Fruit fly (Drosophila melanogaster) whole organism, embryonic: Measurements from ENCODE around the gene CG46303.

ENCODE experiments used
- Antp ChIP-seq: fragments of 200-800 bp; sonication (Bioruptor generic); optimal IDR thresholded peaks from 3 replicates; lab custom pipeline; 2016; ENCODE audit warnings: missing biosample characterization, missing genetic modification characterization
- Asciz ChIP-seq: fragments of 200-800 bp; sonication (Bioruptor generic); optimal IDR thresholded peaks from 2 replicates; lab custom pipeline; 2017; ENCODE audit warnings: missing biosample characterization, mild to moderate bottlenecking, missing genetic modification characterization, missing genetic modification reagents
- Atf6 ChIP-seq: fragments of 200-800 bp; sonication (Bioruptor generic); IDR thresholded peaks from 2 replicates; pipeline ENCODE4 v1.3.6; 2022; ENCODE audit warnings: missing biosample characterization, missing genetic modification characterization
- B-H1 ChIP-seq: fragments of 200-800 bp; sonication (Bioruptor generic); IDR thresholded peaks from 3 replicates; pipeline ENCODE4 v1.3.6; 2022; ENCODE audit warnings: missing biosample characterization, missing genetic modification characterization
- Blimp-1 ChIP-seq: fragments of 200-800 bp; sonication (Bioruptor generic); optimal IDR thresholded peaks from 3 replicates; lab custom pipeline; 2018; ENCODE audit warnings: missing biosample characterization, missing genetic modification characterization, mild to moderate bottlenecking, moderate library complexity, missing genetic modification reagents
- CG10543 ChIP-seq: fragments of 200-800 bp; sonication (Bioruptor generic); optimal IDR thresholded peaks from 3 replicates; lab custom pipeline; 2017; ENCODE audit warnings: missing biosample characterization, mild to moderate bottlenecking, missing genetic modification characterization, moderate library complexity
- CG11695 ChIP-seq: fragments of 200-800 bp; sonication (Bioruptor generic); IDR thresholded peaks from 3 replicates; pipeline ENCODE4 v1.3.6; 2022; ENCODE audit warnings: missing biosample characterization, missing genetic modification characterization
- CG12236 ChIP-seq: fragments of 200-800 bp; sonication (Bioruptor generic); optimal IDR thresholded peaks from 2 replicates; lab custom pipeline; 2016; ENCODE audit warnings: missing biosample characterization, missing genetic modification characterization
- CG12391 ChIP-seq: fragments of 200-800 bp; sonication (Bioruptor generic); optimal IDR thresholded peaks from 3 replicates; lab custom pipeline; 2018; ENCODE audit warnings: missing biosample characterization, mild to moderate bottlenecking, missing genetic modification characterization, moderate library complexity
- CG13123 ChIP-seq: fragments of 200-800 bp; sonication (Bioruptor generic); optimal IDR thresholded peaks from 2 replicates; lab custom pipeline; 2016; ENCODE audit warnings: missing biosample characterization, missing genetic modification characterization
- CG13296 ChIP-seq: fragments of 200-800 bp; sonication (Bioruptor generic); optimal IDR thresholded peaks from 3 replicates; lab custom pipeline; 2018; ENCODE audit warnings: missing biosample characterization, mild to moderate bottlenecking, missing genetic modification characterization
- CG15479 ChIP-seq: fragments of 200-800 bp; sonication (Bioruptor generic); optimal IDR thresholded peaks from 3 replicates; lab custom pipeline; 2019; ENCODE audit warnings: missing biosample characterization, mild to moderate bottlenecking, missing genetic modification characterization, moderate library complexity
- CG18262 ChIP-seq: fragments of 200-800 bp; optimal IDR thresholded peaks from 3 replicates; lab custom pipeline; 2019; ENCODE audit warnings: missing biosample characterization, mild to moderate bottlenecking, missing genetic modification characterization, moderate library complexity
- CG2202 ChIP-seq: fragments of 200-800 bp; sonication (Bioruptor generic); optimal IDR thresholded peaks from 2 replicates; lab custom pipeline; 2018; ENCODE audit warnings: missing biosample characterization, mild to moderate bottlenecking, missing genetic modification characterization
- CG2875 ChIP-seq: fragments of 200-800 bp; sonication (Bioruptor generic); optimal IDR thresholded peaks from 2 replicates; lab custom pipeline; 2017; ENCODE audit warnings: missing biosample characterization, mild to moderate bottlenecking, missing genetic modification characterization, missing genetic modification reagents
- CG34376 ChIP-seq: fragments of 200-800 bp; sonication (Bioruptor generic); optimal IDR thresholded peaks from 2 replicates; lab custom pipeline; 2018; ENCODE audit warnings: missing biosample characterization, mild to moderate bottlenecking, missing genetic modification characterization
- CG3838 ChIP-seq: fragments of 200-800 bp; sonication (Bioruptor generic); optimal IDR thresholded peaks from 3 replicates; lab custom pipeline; 2016; ENCODE audit warnings: missing biosample characterization, missing genetic modification characterization
- CG4360 ChIP-seq: fragments of 200-800 bp; sonication (Bioruptor generic); IDR thresholded peaks from 2 replicates; pipeline ENCODE4 v1.3.6; 2022; ENCODE audit warnings: missing biosample characterization, missing genetic modification characterization
- CG43689 ChIP-seq: fragments of 200-800 bp; sonication (Bioruptor generic); IDR thresholded peaks from 2 replicates; pipeline ENCODE4 v1.3.6; 2022; ENCODE audit warnings: missing biosample characterization, missing genetic modification characterization
- CG4424 ChIP-seq: fragments of 200-800 bp; sonication (Bioruptor generic); optimal IDR thresholded peaks from 3 replicates; lab custom pipeline; 2016; ENCODE audit warnings: missing biosample characterization, missing genetic modification characterization
- CG4820 ChIP-seq: fragments of 200-800 bp; sonication (Bioruptor generic); optimal IDR thresholded peaks from 3 replicates; lab custom pipeline; 2016; ENCODE audit warnings: missing biosample characterization, missing genetic modification characterization
- CG6654 ChIP-seq: fragments of 200-800 bp; sonication (Bioruptor generic); optimal IDR thresholded peaks from 2 replicates; lab custom pipeline; 2017; ENCODE audit warnings: missing biosample characterization, mild to moderate bottlenecking, missing genetic modification characterization
- CG6689 ChIP-seq: fragments of 200-800 bp; sonication (Bioruptor generic); IDR thresholded peaks from 2 replicates; pipeline ENCODE4 v1.3.6; 2022; ENCODE audit warnings: missing biosample characterization, missing genetic modification characterization
- CG7556 ChIP-seq: fragments of 200-800 bp; sonication (Bioruptor generic); optimal IDR thresholded peaks from 2 replicates; lab custom pipeline; 2017; ENCODE audit warnings: missing biosample characterization, mild to moderate bottlenecking, missing genetic modification characterization
- CG7839 ChIP-seq: fragments of 200-800 bp; sonication (Bioruptor generic); optimal IDR thresholded peaks from 3 replicates; lab custom pipeline; 2018; ENCODE audit warnings: missing biosample characterization, mild to moderate bottlenecking, missing genetic modification characterization, moderate library complexity
- CG8089 ChIP-seq: fragments of 200-800 bp; sonication (Bioruptor generic); optimal IDR thresholded peaks from 3 replicates; lab custom pipeline; 2016; ENCODE audit warnings: missing biosample characterization, missing genetic modification characterization
- CG9609 ChIP-seq: fragments of 200-800 bp; sonication (Bioruptor generic); optimal IDR thresholded peaks from 3 replicates; lab custom pipeline; 2016; ENCODE audit warnings: missing biosample characterization, missing genetic modification characterization
- Elba2 ChIP-seq: fragments of 200-800 bp; sonication (Bioruptor generic); optimal IDR thresholded peaks from 3 replicates; lab custom pipeline; 2016; ENCODE audit warnings: missing biosample characterization, missing genetic modification characterization
- Fer1 ChIP-seq: fragments of 200-800 bp; sonication (Bioruptor generic); optimal IDR thresholded peaks from 2 replicates; lab custom pipeline; 2017; ENCODE audit warnings: missing biosample characterization, mild to moderate bottlenecking, missing genetic modification characterization
- Hand ChIP-seq: fragments of 200-800 bp; sonication (Bioruptor generic); optimal IDR thresholded peaks from 2 replicates; lab custom pipeline; 2017; ENCODE audit warnings: mild to moderate bottlenecking, missing biosample characterization, missing genetic modification reagents, missing genetic modification characterization
- MESR4 ChIP-seq: fragments of 200-800 bp; sonication (Bioruptor generic); optimal IDR thresholded peaks from 2 replicates; lab custom pipeline; 2018; ENCODE audit warnings: missing biosample characterization, mild to moderate bottlenecking, missing genetic modification characterization, moderate library complexity
- NC2β ChIP-seq: fragments of 200-800 bp; sonication (Bioruptor generic); optimal IDR thresholded peaks from 2 replicates; lab custom pipeline; 2016; ENCODE audit warnings: missing biosample characterization, missing genetic modification characterization
- Vsx1 ChIP-seq: fragments of 200-800 bp; sonication (Bioruptor generic); optimal IDR thresholded peaks from 2 replicates; lab custom pipeline; 2017; ENCODE audit warnings: missing biosample characterization, mild to moderate bottlenecking, missing genetic modification characterization, missing genetic modification reagents
- Xbp1 ChIP-seq: fragments of 200-800 bp; sonication (Bioruptor generic); optimal IDR thresholded peaks from 3 replicates; lab custom pipeline; 2016; ENCODE audit warnings: missing biosample characterization, mild to moderate bottlenecking, missing genetic modification characterization
- ac ChIP-seq: fragments of 200-800 bp; sonication (Bioruptor generic); optimal IDR thresholded peaks from 3 replicates; lab custom pipeline; 2017; ENCODE audit warnings: missing biosample characterization, mild to moderate bottlenecking, missing genetic modification characterization
- az2 ChIP-seq: fragments of 200-800 bp; sonication (Bioruptor generic); optimal IDR thresholded peaks from 3 replicates; lab custom pipeline; 2016; ENCODE audit warnings: missing biosample characterization, missing genetic modification characterization
- bsh ChIP-seq, 2 experiments: fragments of 200-800 bp; sonication (Bioruptor generic); optimal IDR thresholded peaks; 2 replicates each; lab custom pipeline; 2017 to 2018; ENCODE audit warnings: mild to moderate bottlenecking in 2 of 2, missing biosample characterization in 2 of 2, missing genetic modification characterization in 2 of 2, moderate library complexity in 1 of 2
- cwo ChIP-seq: fragments of 200-800 bp; sonication (Bioruptor generic); optimal IDR thresholded peaks from 3 replicates; lab custom pipeline; 2017; ENCODE audit warnings: missing biosample characterization, missing genetic modification characterization, mild to moderate bottlenecking, moderate library complexity, missing genetic modification reagents
- gcm ChIP-seq: fragments of 200-800 bp; sonication (Bioruptor generic); optimal IDR thresholded peaks from 2 replicates; lab custom pipeline; 2019; ENCODE audit warnings: missing biosample characterization, mild to moderate bottlenecking, missing genetic modification characterization, moderate library complexity
- gsb-n ChIP-seq: fragments of 200-800 bp; sonication (Bioruptor generic); optimal IDR thresholded peaks from 3 replicates; lab custom pipeline; 2018; ENCODE audit warnings: missing biosample characterization, mild to moderate bottlenecking, missing genetic modification characterization
- ken ChIP-seq: fragments of 200-800 bp; sonication (Bioruptor generic); IDR thresholded peaks from 3 replicates; pipeline ENCODE4 v1.3.6; 2022; ENCODE audit warnings: missing biosample characterization, missing genetic modification characterization
- lab ChIP-seq: fragments of 200-800 bp; sonication (Bioruptor generic); optimal IDR thresholded peaks from 3 replicates; lab custom pipeline; 2017; ENCODE audit warnings: missing biosample characterization, missing genetic modification characterization, mild to moderate bottlenecking, moderate library complexity, missing genetic modification reagents
- luna ChIP-seq: fragments of 200-800 bp; sonication (Bioruptor generic); optimal IDR thresholded peaks from 2 replicates; lab custom pipeline; 2016; ENCODE audit warnings: missing biosample characterization, missing genetic modification characterization
- peb ChIP-seq: fragments of 200-800 bp; sonication (Bioruptor generic); IDR thresholded peaks from 2 replicates; pipeline ENCODE4 v1.3.6; 2022; ENCODE audit warnings: missing biosample characterization, missing genetic modification characterization
- sens ChIP-seq: fragments of 200-800 bp; sonication (Bioruptor generic); peaks from one replicate; lab custom pipeline; 2016; ENCODE audit warnings: missing biosample characterization, missing genetic modification characterization
- sima ChIP-seq: fragments of 200-800 bp; sonication (Bioruptor generic); optimal IDR thresholded peaks from 2 replicates; lab custom pipeline; 2016; ENCODE audit warnings: missing biosample characterization, missing genetic modification characterization
- wor ChIP-seq: fragments of 200-800 bp; sonication (Bioruptor generic); IDR thresholded peaks from 2 replicates; pipeline ENCODE4 v1.3.6; 2022; ENCODE audit warnings: missing biosample characterization, missing genetic modification characterization
- zen2 ChIP-seq: fragments of 200-800 bp; sonication (Bioruptor generic); IDR thresholded peaks from 3 replicates; pipeline ENCODE4 v1.3.6; 2022; ENCODE audit warnings: missing biosample characterization, missing genetic modification characterization; ENCODE audit not compliant: partially characterized antibody

Gene CG46303

dm6 chr3R:5789025-5789953 is 32.5 kb upstream of the CG46303 start, which contains the start of the genes Hat1 and Rpn5 (continued):
- TF ChIP-seq CG12391 (tag; lab: Kevin White, UChicago) (peak; percentile 86), B-H1 (peak; percentile 56; the same call in 2 of the 3 replicates), CG13296 (GFP tag; lab: Kevin White, UChicago) (peak; percentile 52), Elba2 (peak; percentile 64), CG15479 (peak; percentile 41), zen2 (peak; percentile 66; the same call in 2 of the 3 replicates), ac (GFP tag; lab: Kevin White, UChicago) (no peak), CG11695 (GFP tag; lab: Robert Waterston, UW) (peak; percentile 44; the same call in 1 of the 3 replicates), gcm (peak; percentile 0), luna (GFP tag; lab: Kevin White, UChicago) (peak; percentile 80), gsb-n (peak; percentile 47), Blimp-1 (GFP tag; lab: Kevin White, UChicago) (peak; percentile 56), Asciz (GFP tag; lab: Kevin White, UChicago) (no peak), CG7556 (GFP tag; lab: Kevin White, UChicago) (peak; percentile 85), peb (no peak), Atf6 (GFP tag; lab: Robert Waterston, UW) (peak; percentile 54; the same call in 1 of the 2 replicates)

DNA sequence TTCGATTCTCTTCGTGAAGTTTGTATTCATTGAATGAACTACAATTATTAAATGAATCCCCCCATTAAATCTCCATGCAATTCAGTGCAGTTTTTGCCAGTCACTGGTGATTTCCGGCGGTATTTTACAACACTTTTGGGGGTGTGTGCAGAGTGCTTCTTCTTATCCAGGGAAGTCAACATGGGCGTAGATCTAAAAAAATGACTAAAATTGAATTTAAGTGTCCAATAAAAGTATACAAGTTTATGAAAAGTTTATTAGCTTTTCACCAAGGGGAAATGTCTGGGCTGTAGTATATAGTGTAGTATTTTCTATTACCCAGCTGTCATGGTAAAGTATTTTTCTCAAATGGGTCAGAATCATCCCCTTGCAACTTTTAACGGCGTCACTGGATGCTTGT is 30.3 kb upstream of the CG46303 start, which contains the start of gene Hpf1:
Gene Hpf1, plus strand, starts transcription at position 383 of the 400 bp plus-strand sequence.
- TF ChIP-seq ken (GFP tag; lab: Robert Waterston, UW) (peak; percentile 97), CG2202 (tag; lab: Kevin White, UChicago) (peak; percentile 96), CG6654 (GFP tag; lab: Kevin White, UChicago) (peak; percentile 90), CG9609 (GFP tag; lab: Kevin White, UChicago) (peak; percentile 99), CG18262 (tag; lab: Kevin White, UChicago) (peak; percentile 98), CG13123 (GFP tag; lab: Kevin White, UChicago) (peak; percentile 95), Vsx1 (GFP tag; lab: Kevin White, UChicago) (peak; percentile 94), CG12236 (GFP tag; lab: Kevin White, UChicago) (peak; percentile 98), CG43689 (GFP tag; lab: Robert Waterston, UW) (peak; percentile 94), CG4820 (GFP tag; lab: Kevin White, UChicago) (peak; percentile 97), CG34376 (GFP tag; lab: Kevin White, UChicago) (peak; percentile 98), Xbp1 (peak; percentile 99), sima (peak; percentile 94), CG10543 (GFP tag; lab: Kevin White, UChicago) (peak; percentile 95), Antp (GFP tag; lab: Kevin White, UChicago) (peak; percentile 99), CG7839 (tag; lab: Kevin White, UChicago) (peak; percentile 99), Fer1 (GFP tag; lab: Kevin White, UChicago) (peak; percentile 99), CG2875 (GFP tag; lab: Kevin White, UChicago) (peak; percentile 95), sens (GFP tag; lab: Kevin White, UChicago) (peak; percentile 100), NC2β (GFP tag; lab: Kevin White, UChicago) (peak; percentile 98), lab (GFP tag; lab: Kevin White, UChicago) (peak; percentile 99), CG8089 (GFP tag; lab: Kevin White, UChicago) (peak; percentile 98), Hand (GFP tag; lab: Kevin White, UChicago) (peak; percentile 96), CG4424 (GFP tag; lab: Kevin White, UChicago) (peak; percentile 98), bsh (GFP tag; optimal IDR thresholded peaks at IDR 0.05; lab: Kevin White, UChicago) (peak; percentile 97 to 98), wor (GFP tag; lab: Robert Waterston, UW) (peak; percentile 95), CG3838 (GFP tag; lab: Kevin White, UChicago) (peak; percentile 95), cwo (GFP tag; lab: Kevin White, UChicago) (peak; percentile 96), MESR4 (peak; percentile 86), az2 (GFP tag; lab: Kevin White, UChicago) (peak; percentile 99), CG6689 (GFP tag; lab: Robert Waterston, UW) (peak; percentile 98), CG4360 (GFP tag; lab: Robert Waterston, UW) (peak; percentile 73)
